Fruit fly (Drosophila melanogaster): ENCODE results near the gene CG13679.

Gene CG13679

dm6 chr3L:8187397-8187811 lies 15.2 kb upstream of the CG13679 start:
- TF ChIP-seq CG32121 (GFP tag; IDR thresholded peaks at IDR 0.05) (0 out of 2 replicates have a peak, but pooled peaks have one; percentile 30), CG9948 (tag; optimal IDR thresholded peaks at IDR 0.05) (no peak), Snoo (tag; optimal IDR thresholded peaks at IDR 0.05) (no peak), Pif1A (GFP tag; optimal IDR thresholded peaks at IDR 0.05) (no peak), CG10348 (GFP tag; IDR thresholded peaks at IDR 0.05) (no peak), Ets98B (GFP tag; IDR thresholded peaks at IDR 0.05) (peak; percentile 16; the same call in 1 of the 2 replicates), CG8301 (tag; optimal IDR thresholded peaks at IDR 0.05) (no peak), CG13204 (GFP tag; optimal IDR thresholded peaks at IDR 0.05) (no peak), CG14655 (GFP tag; optimal IDR thresholded peaks at IDR 0.05) (no peak)

- TF ChIP-seq CG12605 (GFP tag; IDR thresholded peaks at IDR 0.05) = no peak
- no peak for TF ChIP-seq CG15710 (tag; optimal IDR thresholded peaks at IDR 0.05)
- no peak for TF ChIP-seq fd96Ca (GFP tag; IDR thresholded peaks at IDR 0.05)
- no peak for TF ChIP-seq EcR (GFP tag; optimal IDR thresholded peaks at IDR 0.05)
- TF ChIP-seq CG10348 (GFP tag; IDR thresholded peaks at IDR 0.05) = no peak
- no peak for TF ChIP-seq CG9948 (tag; optimal IDR thresholded peaks at IDR 0.05)
- no peak for TF ChIP-seq CG17806 (tag; optimal IDR thresholded peaks at IDR 0.05)
- TF ChIP-seq CG34367 (tag; optimal IDR thresholded peaks at IDR 0.05) = no peak
- TF ChIP-seq CG13204 (GFP tag; optimal IDR thresholded peaks at IDR 0.05) = no peak
- no peak for TF ChIP-seq gl (tag; optimal IDR thresholded peaks at IDR 0.05)
- TF ChIP-seq Ets98B (GFP tag; IDR thresholded peaks at IDR 0.05) = no peak
- TF ChIP-seq CG8301 (tag; optimal IDR thresholded peaks at IDR 0.05) = no peak
- no peak for TF ChIP-seq CG8159 (tag; optimal IDR thresholded peaks at IDR 0.05)
- no peak for TF ChIP-seq CG32121 (GFP tag; IDR thresholded peaks at IDR 0.05)
- no peak for TF ChIP-seq D1 (tag; optimal IDR thresholded peaks at IDR 0.05)
- TF ChIP-seq Snoo (tag; optimal IDR thresholded peaks at IDR 0.05) = no peak
- TF ChIP-seq CG14655 (GFP tag; optimal IDR thresholded peaks at IDR 0.05) = no peak
Observed at dm6 chr3L:8189234-8189633, 13.4 kb upstream of the CG13679 start.

- TF ChIP-seq CG10348 (GFP tag; IDR thresholded peaks at IDR 0.05) = no peak
- TF ChIP-seq D1 (tag; optimal IDR thresholded peaks at IDR 0.05) = no peak
- TF ChIP-seq CG8159 (tag; optimal IDR thresholded peaks at IDR 0.05) = no peak
- no peak for TF ChIP-seq CG15710 (tag; optimal IDR thresholded peaks at IDR 0.05)
- no peak for TF ChIP-seq CG9948 (tag; optimal IDR thresholded peaks at IDR 0.05)
- TF ChIP-seq Ets98B (GFP tag; IDR thresholded peaks at IDR 0.05) = no peak
- no peak for TF ChIP-seq rn (GFP tag; IDR thresholded peaks at IDR 0.05)
- TF ChIP-seq CG32121 (GFP tag; IDR thresholded peaks at IDR 0.05) = no peak
- TF ChIP-seq CG12605 (GFP tag; IDR thresholded peaks at IDR 0.05) = no peak
- TF ChIP-seq Pif1B (GFP tag; optimal IDR thresholded peaks at IDR 0.05) = no peak
- TF ChIP-seq CG17806 (tag; optimal IDR thresholded peaks at IDR 0.05) = no peak
- no peak for TF ChIP-seq Pif1A (GFP tag; optimal IDR thresholded peaks at IDR 0.05)
- no peak for TF ChIP-seq CG4496 (GFP tag; IDR thresholded peaks at IDR 0.05)
- TF ChIP-seq CG8301 (tag; optimal IDR thresholded peaks at IDR 0.05) = no peak
- TF ChIP-seq CG13204 (GFP tag; optimal IDR thresholded peaks at IDR 0.05) = no peak
- TF ChIP-seq CG14655 (GFP tag; optimal IDR thresholded peaks at IDR 0.05) = no peak
- no peak for TF ChIP-seq gl (tag; optimal IDR thresholded peaks at IDR 0.05)
- no peak for TF ChIP-seq CG34367 (tag; optimal IDR thresholded peaks at IDR 0.05)
- TF ChIP-seq fd96Ca (GFP tag; IDR thresholded peaks at IDR 0.05) = no peak
- TF ChIP-seq EcR (GFP tag; optimal IDR thresholded peaks at IDR 0.05) = no peak
Observed at dm6 chr3L:8191042-8191613, 11.5 kb upstream of the CG13679 start, which contains the start of gene MED24. TSS of gene MED24 (plus strand) at chr3L:8191270.

- TF ChIP-seq gl (tag; optimal IDR thresholded peaks at IDR 0.05) = no peak
- no peak for TF ChIP-seq Pif1A (GFP tag; optimal IDR thresholded peaks at IDR 0.05)
- TF ChIP-seq CG8301 (tag; optimal IDR thresholded peaks at IDR 0.05) = no peak
- no peak for TF ChIP-seq CG13204 (GFP tag; optimal IDR thresholded peaks at IDR 0.05)
- no peak for TF ChIP-seq CG34367 (tag; optimal IDR thresholded peaks at IDR 0.05)
- no peak for TF ChIP-seq fd96Ca (GFP tag; IDR thresholded peaks at IDR 0.05)
- no peak for TF ChIP-seq CG9948 (tag; optimal IDR thresholded peaks at IDR 0.05)
- no peak for TF ChIP-seq Ets98B (GFP tag; IDR thresholded peaks at IDR 0.05)
- no peak for TF ChIP-seq CG17806 (tag; optimal IDR thresholded peaks at IDR 0.05)
- TF ChIP-seq rn (GFP tag; IDR thresholded peaks at IDR 0.05) = no peak
- no peak for TF ChIP-seq CG32121 (GFP tag; IDR thresholded peaks at IDR 0.05)
- TF ChIP-seq Pif1B (GFP tag; optimal IDR thresholded peaks at IDR 0.05) = no peak
- TF ChIP-seq D1 (tag; optimal IDR thresholded peaks at IDR 0.05) = no peak
- no peak for TF ChIP-seq CG4496 (GFP tag; IDR thresholded peaks at IDR 0.05)
- TF ChIP-seq CG14655 (GFP tag; optimal IDR thresholded peaks at IDR 0.05) = no peak
- TF ChIP-seq CG10348 (GFP tag; IDR thresholded peaks at IDR 0.05) = no peak
- TF ChIP-seq CG12605 (GFP tag; IDR thresholded peaks at IDR 0.05) = no peak
Observed at dm6 chr3L:8193016-8193415, 9.6 kb upstream of the CG13679 start, which contains the start of gene CG7387. TSS of gene CG7387 (minus strand) at chr3L:8193116.

- TF ChIP-seq gl (tag; optimal IDR thresholded peaks at IDR 0.05) (no peak), CG4496 (GFP tag; IDR thresholded peaks at IDR 0.05) (peak; percentile 67; the same call in 2 of the 3 replicates), CG17806 (tag; optimal IDR thresholded peaks at IDR 0.05) (peak; percentile 69), Snoo (tag; optimal IDR thresholded peaks at IDR 0.05) (peak; percentile 69), CG34367 (tag; optimal IDR thresholded peaks at IDR 0.05) (no peak), CG15710 (tag; optimal IDR thresholded peaks at IDR 0.05) (peak; percentile 79), Pif1A (GFP tag; optimal IDR thresholded peaks at IDR 0.05) (no peak), CG8301 (tag; optimal IDR thresholded peaks at IDR 0.05) (no peak), CG10348 (GFP tag; IDR thresholded peaks at IDR 0.05) (0 out of 2 replicates have a peak, but pooled peaks have one; percentile 30), fd96Ca (GFP tag; IDR thresholded peaks at IDR 0.05) (peak; percentile 67), CG8159 (tag; optimal IDR thresholded peaks at IDR 0.05) (no peak), CG14655 (GFP tag; optimal IDR thresholded peaks at IDR 0.05) (no peak), CG32121 (GFP tag; IDR thresholded peaks at IDR 0.05) (no peak; the same call in 1 of the 2 replicates), Ets98B (GFP tag; IDR thresholded peaks at IDR 0.05) (peak; percentile 53), Pif1B (GFP tag; optimal IDR thresholded peaks at IDR 0.05) (no peak), CG13204 (GFP tag; optimal IDR thresholded peaks at IDR 0.05) (no peak), CG9948 (tag; optimal IDR thresholded peaks at IDR 0.05) (peak; percentile 68), rn (GFP tag; IDR thresholded peaks at IDR 0.05) (no peak)
Observed at dm6 chr3L:8197779-8198279, 4.8 kb upstream of the CG13679 start, which contains the start of the genes UbcE2M and Dhps. TSS of gene UbcE2M (minus strand) at chr3L:8197987. TSS of gene Dhps (plus strand) at chr3L:8198207.

Data from whole organism, pupa.